Fruit fly (Drosophila melanogaster) whole organism, prepupa: ENCODE results near the gene Trmt112.
A peak's percentile ranks its signal among the peaks of the same experiment; 100 is the strongest.

Experiments used
- Blimp-1 ChIP-seq: fragments of 200-800 bp; sonication (Bioruptor generic); optimal IDR thresholded peaks from 3 replicates; lab custom pipeline; 2017; ENCODE audit warnings: missing biosample characterization, missing genetic modification characterization, mild to moderate bottlenecking, moderate library complexity, missing genetic modification reagents
- CG11762 ChIP-seq: fragments of 200-800 bp; sonication (Bioruptor generic); optimal IDR thresholded peaks from 3 replicates; lab custom pipeline; 2016; ENCODE audit warnings: missing biosample characterization, missing genetic modification characterization; ENCODE audit not compliant: insufficient read depth
- CG11902 ChIP-seq: fragments of 200-800 bp; sonication (Bioruptor generic); optimal IDR thresholded peaks from 3 replicates; lab custom pipeline; 2016; ENCODE audit warnings: missing biosample characterization, missing genetic modification characterization
- CG1621 ChIP-seq: fragments of 200-800 bp; sonication (Bioruptor generic); optimal IDR thresholded peaks from 3 replicates; lab custom pipeline; 2018; ENCODE audit warnings: missing biosample characterization, mild to moderate bottlenecking, missing genetic modification characterization
- CG16779 ChIP-seq: fragments of 200-800 bp; sonication (Bioruptor generic); optimal IDR thresholded peaks from 3 replicates; lab custom pipeline; 2017; ENCODE audit warnings: missing biosample characterization, mild to moderate bottlenecking, missing genetic modification characterization
- CG31627 ChIP-seq: fragments of 200-800 bp; sonication (Bioruptor generic); optimal IDR thresholded peaks from 3 replicates; lab custom pipeline; 2016; ENCODE audit warnings: missing biosample characterization, missing genetic modification characterization
- CG34406 ChIP-seq: fragments of 200-800 bp; sonication (Bioruptor generic); optimal IDR thresholded peaks from 3 replicates; lab custom pipeline; 2016; ENCODE audit warnings: missing biosample characterization, missing genetic modification characterization
- CG3919 ChIP-seq: fragments of 200-800 bp; sonication (Bioruptor generic); optimal IDR thresholded peaks from 3 replicates; lab custom pipeline; 2016; ENCODE audit warnings: missing biosample characterization, missing genetic modification characterization
- CG6163 ChIP-seq: fragments of 200-800 bp; sonication (Bioruptor generic); IDR thresholded peaks from 3 replicates; pipeline ENCODE4 v1.3.6; 2022; ENCODE audit warnings: missing biosample characterization, missing genetic modification characterization
- CG6276 ChIP-seq: fragments of 200-800 bp; sonication (Bioruptor generic); optimal IDR thresholded peaks from 2 replicates; lab custom pipeline; 2017; ENCODE audit warnings: missing biosample characterization, mild to moderate bottlenecking, missing genetic modification characterization
- CG6808 ChIP-seq: fragments of 200-800 bp; sonication (Bioruptor generic); optimal IDR thresholded peaks from 3 replicates; lab custom pipeline; 2017; ENCODE audit warnings: missing biosample characterization, missing genetic modification characterization, mild to moderate bottlenecking, moderate library complexity, missing genetic modification reagents
- CG6854 ChIP-seq: fragments of 200-800 bp; sonication (Bioruptor generic); optimal IDR thresholded peaks from 2 replicates; lab custom pipeline; 2017; ENCODE audit warnings: missing biosample characterization, mild to moderate bottlenecking, missing genetic modification characterization
- CG8119 ChIP-seq: fragments of 200-800 bp; sonication (Bioruptor generic); IDR thresholded peaks from 3 replicates; pipeline ENCODE4 v1.3.6; 2022; ENCODE audit warnings: missing biosample characterization, missing genetic modification characterization
- CG8319 ChIP-seq: fragments of 200-800 bp; sonication (Bioruptor generic); optimal IDR thresholded peaks from 3 replicates; lab custom pipeline; 2016; ENCODE audit warnings: missing biosample characterization, missing genetic modification characterization
- CG8632 ChIP-seq: fragments of 200-800 bp; sonication (Bioruptor generic); optimal IDR thresholded peaks from 3 replicates; lab custom pipeline; 2016; ENCODE audit warnings: missing biosample characterization, missing genetic modification characterization
- Eip75B ChIP-seq: fragments of 200-800 bp; sonication (Bioruptor generic); optimal IDR thresholded peaks from 3 replicates; lab custom pipeline; 2016; ENCODE audit warnings: missing biosample characterization, missing genetic modification characterization
- Eip78C ChIP-seq: fragments of 200-800 bp; sonication (Bioruptor generic); peaks from one replicate; lab custom pipeline; 2016; ENCODE audit warnings: missing biosample characterization, missing genetic modification characterization
- Eip93F ChIP-seq: fragments of 200-800 bp; sonication (Bioruptor generic); optimal IDR thresholded peaks from 2 replicates; lab custom pipeline; 2016; ENCODE audit warnings: missing biosample characterization, mild to moderate bottlenecking, missing genetic modification characterization
- Gug ChIP-seq: fragments of 200-800 bp; sonication (Bioruptor generic); IDR thresholded peaks from 2 replicates; pipeline ENCODE4 v1.3.6; 2022; ENCODE audit warnings: missing biosample characterization, missing genetic modification characterization
- Lpt ChIP-seq: fragments of 200-800 bp; sonication (Bioruptor generic); optimal IDR thresholded peaks from 3 replicates; lab custom pipeline; 2016; ENCODE audit warnings: missing biosample characterization, missing genetic modification characterization
- Met ChIP-seq: fragments of 200-800 bp; sonication (Bioruptor generic); optimal IDR thresholded peaks from 3 replicates; lab custom pipeline; 2016; ENCODE audit warnings: missing biosample characterization, missing genetic modification characterization
- Smox ChIP-seq: fragments of 200-800 bp; sonication (Bioruptor generic); optimal IDR thresholded peaks from 3 replicates; lab custom pipeline; 2016; ENCODE audit warnings: missing biosample characterization, missing genetic modification characterization
- Sox102F ChIP-seq: fragments of 200-800 bp; sonication (Bioruptor generic); optimal IDR thresholded peaks from 2 replicates; lab custom pipeline; 2016; ENCODE audit warnings: missing biosample characterization, mild to moderate bottlenecking, missing genetic modification characterization
- Sox14 ChIP-seq: fragments of 200-800 bp; sonication (Bioruptor generic); optimal IDR thresholded peaks from 3 replicates; lab custom pipeline; 2016; ENCODE audit warnings: missing biosample characterization, missing genetic modification characterization
- Sox15 ChIP-seq: fragments of 200-800 bp; sonication (Bioruptor generic); optimal IDR thresholded peaks from 3 replicates; lab custom pipeline; 2016; ENCODE audit warnings: missing biosample characterization, missing genetic modification characterization
- achi ChIP-seq: fragments of 200-800 bp; sonication (Bioruptor generic); optimal IDR thresholded peaks from 3 replicates; lab custom pipeline; 2016; ENCODE audit warnings: missing biosample characterization, missing genetic modification characterization
- acj6 ChIP-seq: fragments of 200-800 bp; sonication (Bioruptor generic); optimal IDR thresholded peaks from 3 replicates; lab custom pipeline; 2016; ENCODE audit warnings: missing biosample characterization, missing genetic modification characterization
- eg ChIP-seq: fragments of 200-800 bp; sonication (Bioruptor generic); IDR thresholded peaks from 3 replicates; pipeline ENCODE4 v1.3.6; 2022; ENCODE audit warnings: missing biosample characterization, missing genetic modification characterization
- fd59A ChIP-seq: fragments of 200-800 bp; sonication (Bioruptor generic); optimal IDR thresholded peaks from 2 replicates; lab custom pipeline; 2017; ENCODE audit warnings: missing biosample characterization, mild to moderate bottlenecking, missing genetic modification characterization, missing genetic modification reagents
- fd85E ChIP-seq: fragments of 200-800 bp; sonication (Bioruptor generic); optimal IDR thresholded peaks from 3 replicates; lab custom pipeline; 2016; ENCODE audit warnings: missing biosample characterization, missing genetic modification characterization
- fkh ChIP-seq: fragments of 200-800 bp; sonication (Bioruptor generic); optimal IDR thresholded peaks from 3 replicates; lab custom pipeline; 2017; ENCODE audit warnings: missing biosample characterization, mild to moderate bottlenecking, missing genetic modification characterization, moderate library complexity
- lz ChIP-seq: fragments of 200-800 bp; sonication (Bioruptor generic); optimal IDR thresholded peaks from 3 replicates; lab custom pipeline; 2016; ENCODE audit warnings: missing biosample characterization, missing genetic modification characterization
- net ChIP-seq: fragments of 200-800 bp; sonication (Bioruptor generic); optimal IDR thresholded peaks from 3 replicates; lab custom pipeline; 2016; ENCODE audit warnings: missing biosample characterization, missing genetic modification characterization
- pdm3 ChIP-seq: fragments of 200-800 bp; sonication (Bioruptor generic); optimal IDR thresholded peaks from 3 replicates; lab custom pipeline; 2016; ENCODE audit warnings: missing biosample characterization, missing genetic modification characterization
- spab ChIP-seq: fragments of 200-800 bp; sonication (Bioruptor generic); optimal IDR thresholded peaks from 2 replicates; lab custom pipeline; 2017; ENCODE audit warnings: missing biosample characterization, mild to moderate bottlenecking, missing genetic modification characterization, missing genetic modification reagents
- ss ChIP-seq, 2 experiments: fragments of 200-800 bp; sonication (Bioruptor generic); optimal IDR thresholded peaks; 2 replicates in 1 of 2; 3 replicates in 1 of 2; lab custom pipeline; 2017 to 2018; ENCODE audit warnings: mild to moderate bottlenecking in 2 of 2, missing biosample characterization in 2 of 2, missing genetic modification characterization in 2 of 2, moderate library complexity in 1 of 2
- svp ChIP-seq: fragments of 200-800 bp; sonication (Bioruptor generic); peaks from one replicate; lab custom pipeline; 2016; ENCODE audit warnings: missing biosample characterization, missing genetic modification characterization
- topi ChIP-seq: fragments of 200-800 bp; sonication (Bioruptor generic); optimal IDR thresholded peaks from 3 replicates; lab custom pipeline; 2016; ENCODE audit warnings: missing biosample characterization, missing genetic modification characterization
- vri ChIP-seq: fragments of 200-800 bp; sonication (Bioruptor generic); optimal IDR thresholded peaks from 3 replicates; lab custom pipeline; 2016; ENCODE audit warnings: missing biosample characterization, mild to moderate bottlenecking, missing genetic modification characterization

Trmt112 gene

dm6 chr3L:21204581-21205495, 11.8 kb downstream of the Trmt112 start (continued):
- TF ChIP-seq Eip93F (GFP tag; lab: Kevin White, UChicago) (no peak), CG8632 (no peak), Blimp-1 (GFP tag; lab: Kevin White, UChicago) (no peak), eg (GFP tag; lab: Robert Waterston, UW) (no peak), Sox14 (GFP tag; lab: Kevin White, UChicago) (no peak), Met (no peak), CG3919 (no peak), CG6808 (GFP tag; lab: Kevin White, UChicago) (no peak), CG31627 (no peak), CG8319 (GFP tag; lab: Kevin White, UChicago) (no peak), topi (GFP tag; lab: Kevin White, UChicago) (no peak), Eip75B (GFP tag; lab: Kevin White, UChicago) (no peak)

dm6 chr3L:21202777-21203282, 13.8 kb downstream of the Trmt112 start, which contains the start of the genes Targ1, CG10512 and Targ2:
Gene Targ1, minus strand, starts transcription at chr3L:21202882.
Gene CG10512, plus strand, starts transcription at chr3L:21202920.
Gene Targ2, minus strand, starts transcription at chr3L:21203232.
- TF ChIP-seq CG6163 (GFP tag; lab: Robert Waterston, UW) (peak; percentile 30; the same call in 1 of the 3 replicates), pdm3 (GFP tag; lab: Kevin White, UChicago) (no peak), ss (GFP tag; optimal IDR thresholded peaks at IDR 0.05; lab: Kevin White, UChicago) (peak; percentile 6 to 56), fkh (GFP tag; lab: Kevin White, UChicago) (peak; percentile 19), Lpt (GFP tag; lab: Kevin White, UChicago) (no peak), Blimp-1 (GFP tag; lab: Kevin White, UChicago) (peak; percentile 51), CG6276 (peak; percentile 41), Eip78C (GFP tag; lab: Kevin White, UChicago) (peak; percentile 75)

dm6 chr3L:21202029-21202776, 14.4 kb downstream of the Trmt112 start:
- TF ChIP-seq Lpt (GFP tag; lab: Kevin White, UChicago) (peak; percentile 5), Eip78C (GFP tag; lab: Kevin White, UChicago) (peak; percentile 82), svp (peak; percentile 75), CG8119 (GFP tag; lab: Robert Waterston, UW) (peak; percentile 40; the same call in 1 of the 3 replicates), CG16779 (peak; percentile 10), CG6854 (GFP tag; lab: Kevin White, UChicago) (no peak), Sox15 (GFP tag; lab: Kevin White, UChicago) (no peak), vri (GFP tag; lab: Kevin White, UChicago) (peak; percentile 30)

- TF ChIP-seq fkh (GFP tag; lab: Kevin White, UChicago): peak; percentile 73
- no peak for TF ChIP-seq achi (GFP tag; lab: Kevin White, UChicago)
Observed at dm6 chr3L:21201246-21201896, 15.3 kb downstream of the Trmt112 start.

- TF ChIP-seq spab (GFP tag; lab: Kevin White, UChicago) (no peak), CG11902 (GFP tag; lab: Kevin White, UChicago) (no peak), CG34406 (GFP tag; lab: Kevin White, UChicago) (peak; percentile 10), achi (GFP tag; lab: Kevin White, UChicago) (peak; percentile 41), Blimp-1 (GFP tag; lab: Kevin White, UChicago) (no peak), Sox102F (GFP tag; lab: Kevin White, UChicago) (no peak), Smox (GFP tag; lab: Kevin White, UChicago) (peak; percentile 12), fd85E (no peak), lz (no peak), Gug (GFP tag; lab: Robert Waterston, UW) (no peak), fd59A (GFP tag; lab: Kevin White, UChicago) (no peak), acj6 (no peak), CG11762 (GFP tag; lab: Kevin White, UChicago) (no peak), svp (peak; percentile 96), CG1621 (tag; lab: Kevin White, UChicago) (no peak), net (GFP tag; lab: Kevin White, UChicago) (no peak), ss (GFP tag; optimal IDR thresholded peaks at IDR 0.05; lab: Kevin White, UChicago) (no peak)
Observed at dm6 chr3L:21200587-21200986, 16.1 kb downstream of the Trmt112 start.
